Fruit fly (Drosophila melanogaster): ENCODE measurements around the gene Ada2b.

Gene Ada2b

dm6 chr3R:8206628-8207275, 33.6 kb downstream of the Ada2b start (continued):
- TF ChIP-seq CG12769 (tag; optimal IDR thresholded peaks at IDR 0.05) (peak; percentile 65), dmrt99B (tag; optimal IDR thresholded peaks at IDR 0.05) (peak; percentile 77), Eip74EF (GFP tag; optimal IDR thresholded peaks at IDR 0.05) (peak in 1 of 2 experiments; percentile 29), CG7745 (tag; optimal IDR thresholded peaks at IDR 0.05) (no peak), CG14965 (GFP tag; optimal IDR thresholded peaks at IDR 0.05; ENCODE audit: borderline replicate concordance) (no peak), CG12659 (GFP tag; optimal IDR thresholded peaks at IDR 0.05) (peak; percentile 52), CG4424 (GFP tag; optimal IDR thresholded peaks at IDR 0.05) (peak; percentile 2), tap (tag; optimal IDR thresholded peaks at IDR 0.05) (peak; percentile 57), CG11696 (GFP tag; IDR thresholded peaks at IDR 0.05) (no peak), chif (GFP tag; optimal IDR thresholded peaks at IDR 0.05) (peak in 1 of 2 experiments; percentile 32), Gug (GFP tag; IDR thresholded peaks at IDR 0.05) (0 out of 4 replicates have a peak, but pooled peaks have one; percentile 34), CG2712 (tag; optimal IDR thresholded peaks at IDR 0.05) (peak; percentile 72), CG2199 (GFP tag; IDR thresholded peaks at IDR 0.05) (0 out of 3 replicates have a peak, but pooled peaks have one; percentile 8), lov (optimal IDR thresholded peaks at IDR 0.05) (no peak), lov (GFP tag; IDR thresholded peaks at IDR 0.05) (no peak), luna (GFP tag; optimal IDR thresholded peaks at IDR 0.05) (no peak), Bdp1 (GFP tag; optimal IDR thresholded peaks at IDR 0.05) (no peak), CG7928 (GFP tag; optimal IDR thresholded peaks at IDR 0.05) (no peak), slou (GFP tag; optimal IDR thresholded peaks at IDR 0.05) (no peak), CG14014 (GFP tag; IDR thresholded peaks at IDR 0.05) (no peak), B-H1 (GFP tag; IDR thresholded peaks at IDR 0.05) (peak; percentile 24; the same call in 1 of the 3 replicates), emc (GFP tag; optimal IDR thresholded peaks at IDR 0.05) (no peak), z (GFP tag; IDR thresholded peaks at IDR 0.05) (no peak), BEAF-32 (GFP tag; optimal IDR thresholded peaks at IDR 0.05) (no peak), Drgx (GFP tag; IDR thresholded peaks at IDR 0.05) (no peak), CG10274 (GFP tag; optimal IDR thresholded peaks at IDR 0.05) (peak; percentile 43), unc-4 (GFP tag; IDR thresholded peaks at IDR 0.05; ENCODE audit: partially characterized antibody) (no peak), Dfd (GFP tag; optimal IDR thresholded peaks at IDR 0.05) (no peak), p53 (GFP tag; optimal IDR thresholded peaks at IDR 0.05) (no peak), Hr39 (optimal IDR thresholded peaks at IDR 0.05) (no peak), CG12155 (GFP tag; optimal IDR thresholded peaks at IDR 0.05) (peak; percentile 50), Mes4 (GFP tag; optimal IDR thresholded peaks at IDR 0.05) (no peak), CG30020 (tag; optimal IDR thresholded peaks at IDR 0.05) (no peak), ci (GFP tag; IDR thresholded peaks at IDR 0.05) (no peak), CG8944 (GFP tag; optimal IDR thresholded peaks at IDR 0.05) (no peak), CG8089 (GFP tag; optimal IDR thresholded peaks at IDR 0.05) (no peak), chinmo (GFP tag; IDR thresholded peaks at IDR 0.05; ENCODE audit: partially characterized antibody) (no peak), CG9215 (GFP tag; IDR thresholded peaks at IDR 0.05) (peak; percentile 56), CG6254 (GFP tag; optimal IDR thresholded peaks at IDR 0.05) (peak; percentile 27), fd96Cb (tag; optimal IDR thresholded peaks at IDR 0.05) (peak; percentile 62), HLH3B (GFP tag; IDR thresholded peaks at IDR 0.05) (0 out of 2 replicates have a peak, but pooled peaks have one; percentile 16), CG18764 (GFP tag; optimal IDR thresholded peaks at IDR 0.05) (no peak), H15 (GFP tag; IDR thresholded peaks at IDR 0.05) (0 out of 3 replicates have a peak, but pooled peaks have one; percentile 18), Kr (GFP tag; optimal IDR thresholded peaks at IDR 0.05) (no peak), Dp (GFP tag; optimal IDR thresholded peaks at IDR 0.05) (no peak), CG4730 (GFP tag; IDR thresholded peaks at IDR 0.05) (no peak), CG4360 (GFP tag; IDR thresholded peaks at IDR 0.05) (no peak), pfk (GFP tag; optimal IDR thresholded peaks at IDR 0.05) (no peak), kni (GFP tag; optimal IDR thresholded peaks at IDR 0.05) (no peak), zfh2 (GFP tag; optimal IDR thresholded peaks at IDR 0.05) (peak; percentile 38), kah (GFP tag; optimal IDR thresholded peaks at IDR 0.05) (no peak)

Data from whole organism, embryonic.